Fruit fly (Drosophila melanogaster) whole organism, embryonic: ENCODE measurements around the gene orb.

Source experiments
- Abd-B ChIP-seq: fragments of 200-800 bp; sonication (Bioruptor generic); optimal IDR thresholded peaks from 2 replicates; lab custom pipeline; 2018; ENCODE audit warnings: missing biosample characterization, mild to moderate bottlenecking, missing genetic modification characterization, moderate library complexity
- Asciz ChIP-seq: fragments of 200-800 bp; sonication (Bioruptor generic); optimal IDR thresholded peaks from 2 replicates; lab custom pipeline; 2017; ENCODE audit warnings: missing biosample characterization, mild to moderate bottlenecking, missing genetic modification characterization, missing genetic modification reagents
- Atf3 ChIP-seq: fragments of 200-800 bp; sonication (Bioruptor generic); optimal IDR thresholded peaks from 3 replicates; lab custom pipeline; 2016; ENCODE audit warnings: missing biosample characterization, missing genetic modification characterization
- CG1024 ChIP-seq: fragments of 200-800 bp; sonication (Bioruptor generic); IDR thresholded peaks from 2 replicates; pipeline ENCODE4 v1.3.6; 2022; ENCODE audit warnings: missing biosample characterization, missing genetic modification characterization
- CG10321 ChIP-seq: fragments of 200-800 bp; sonication (Bioruptor generic); IDR thresholded peaks from 2 replicates; pipeline ENCODE4 v1.3.6; 2022; ENCODE audit warnings: missing biosample characterization, missing genetic modification characterization
- CG10654 ChIP-seq: fragments of 200-800 bp; sonication (Bioruptor generic); optimal IDR thresholded peaks from 2 replicates; lab custom pipeline; 2016; ENCODE audit warnings: missing biosample characterization, missing genetic modification characterization
- CG12659 ChIP-seq: fragments of 200-800 bp; sonication (Bioruptor generic); optimal IDR thresholded peaks from 3 replicates; lab custom pipeline; 2017; ENCODE audit warnings: mild to moderate bottlenecking, missing biosample characterization, missing genetic modification reagents, missing genetic modification characterization
- CG12769 ChIP-seq: fragments of 200-800 bp; sonication (Bioruptor generic); optimal IDR thresholded peaks from 2 replicates; lab custom pipeline; 2019; ENCODE audit warnings: missing biosample characterization, mild to moderate bottlenecking, missing genetic modification characterization, moderate library complexity
- CG13287 ChIP-seq: fragments of 200-800 bp; sonication (Bioruptor generic); IDR thresholded peaks from 2 replicates; pipeline ENCODE4 v1.3.6; 2022; ENCODE audit warnings: missing biosample characterization, missing genetic modification characterization; ENCODE audit not compliant: partially characterized antibody
- CG13894 ChIP-seq: fragments of 200-800 bp; sonication (Bioruptor generic); optimal IDR thresholded peaks from 3 replicates; lab custom pipeline; 2018; ENCODE audit warnings: missing biosample characterization, mild to moderate bottlenecking, missing genetic modification characterization, moderate library complexity
- CG14014 ChIP-seq: fragments of 200-800 bp; sonication (Bioruptor generic); IDR thresholded peaks from 2 replicates; pipeline ENCODE4 v1.3.6; 2022; ENCODE audit warnings: missing biosample characterization, missing genetic modification characterization
- CG15073 ChIP-seq: fragments of 200-800 bp; sonication (Bioruptor generic); optimal IDR thresholded peaks from 2 replicates; lab custom pipeline; 2016; ENCODE audit warnings: missing biosample characterization, missing genetic modification characterization
- CG15514 ChIP-seq: fragments of 200-800 bp; sonication (Bioruptor generic); optimal IDR thresholded peaks from 3 replicates; lab custom pipeline; 2017; ENCODE audit warnings: missing biosample characterization, missing genetic modification characterization, mild to moderate bottlenecking, moderate library complexity, missing genetic modification reagents
- CG1832 ChIP-seq: fragments of 200-800 bp; sonication (Bioruptor generic); optimal IDR thresholded peaks from 2 replicates; lab custom pipeline; 2017; ENCODE audit warnings: missing biosample characterization, mild to moderate bottlenecking, missing genetic modification characterization, inconsistent platforms
- CG2129 ChIP-seq: fragments of 200-800 bp; sonication (Bioruptor generic); IDR thresholded peaks from 2 replicates; pipeline ENCODE4 v1.3.6; 2022; ENCODE audit warnings: missing biosample characterization, missing genetic modification characterization; ENCODE audit not compliant: partially characterized antibody
- CG2202 ChIP-seq: fragments of 200-800 bp; sonication (Bioruptor generic); optimal IDR thresholded peaks from 2 replicates; lab custom pipeline; 2018; ENCODE audit warnings: missing biosample characterization, mild to moderate bottlenecking, missing genetic modification characterization
- CG3407 ChIP-seq: fragments of 200-800 bp; sonication (Bioruptor generic); optimal IDR thresholded peaks from 2 replicates; lab custom pipeline; 2018; ENCODE audit warnings: missing biosample characterization, mild to moderate bottlenecking, missing genetic modification characterization
- CG9932 ChIP-seq: fragments of 200-800 bp; sonication (Bioruptor generic); IDR thresholded peaks from 2 replicates; pipeline ENCODE4 v1.3.6; 2022; ENCODE audit warnings: missing biosample characterization, missing genetic modification characterization
- Dbx ChIP-seq: fragments of 200-800 bp; sonication (Bioruptor generic); IDR thresholded peaks from 3 replicates; pipeline ENCODE4 v1.3.6; 2022; ENCODE audit warnings: missing biosample characterization, missing genetic modification characterization
- ERR ChIP-seq: fragments of 200-800 bp; sonication (Bioruptor generic); optimal IDR thresholded peaks from 2 replicates; lab custom pipeline; 2016; ENCODE audit warnings: missing biosample characterization, missing genetic modification characterization
- H2.0 ChIP-seq: fragments of 200-800 bp; sonication (Bioruptor generic); IDR thresholded peaks from 2 replicates; pipeline ENCODE4 v1.3.6; 2022; ENCODE audit warnings: missing biosample characterization, missing genetic modification characterization
- Hr39 ChIP-seq: fragments of >200 bp; optimal IDR thresholded peaks from 2 replicates; lab custom pipeline; 2017
- Kr ChIP-seq: fragments of 200-800 bp; sonication (Bioruptor generic); optimal IDR thresholded peaks from 2 replicates; lab custom pipeline; 2017; ENCODE audit warnings: missing biosample characterization, mild to moderate bottlenecking, missing genetic modification characterization
- Lpt ChIP-seq: fragments of >200 bp; optimal IDR thresholded peaks from 2 replicates; lab custom pipeline; 2018; ENCODE audit warnings: missing biosample characterization, missing genetic modification characterization
- Mad ChIP-seq: fragments of 200-800 bp; sonication (Bioruptor generic); optimal IDR thresholded peaks from 2 replicates; lab custom pipeline; 2016; ENCODE audit warnings: missing biosample characterization, missing genetic modification characterization
- NC2α ChIP-seq: fragments of 200-800 bp; sonication (Bioruptor generic); optimal IDR thresholded peaks from 2 replicates; lab custom pipeline; 2016; ENCODE audit warnings: missing biosample characterization, missing genetic modification characterization
- NC2β ChIP-seq: fragments of 200-800 bp; sonication (Bioruptor generic); optimal IDR thresholded peaks from 2 replicates; lab custom pipeline; 2016; ENCODE audit warnings: missing biosample characterization, missing genetic modification characterization
- Oli ChIP-seq: fragments of 200-800 bp; sonication (Bioruptor generic); optimal IDR thresholded peaks from 2 replicates; lab custom pipeline; 2018; ENCODE audit warnings: missing biosample characterization, mild to moderate bottlenecking, missing genetic modification characterization, moderate library complexity
- aop ChIP-seq: fragments of 200-800 bp; sonication (Bioruptor generic); IDR thresholded peaks from 2 replicates; pipeline ENCODE4 v1.3.6; 2022; ENCODE audit warnings: missing biosample characterization, missing genetic modification characterization
- cato ChIP-seq: fragments of 200-800 bp; sonication (Bioruptor generic); optimal IDR thresholded peaks from 2 replicates; lab custom pipeline; 2016; ENCODE audit warnings: missing biosample characterization, missing genetic modification characterization, borderline replicate concordance
- crc ChIP-seq: fragments of 200-800 bp; sonication (Bioruptor generic); optimal IDR thresholded peaks from 2 replicates; lab custom pipeline; 2016; ENCODE audit warnings: missing biosample characterization, missing genetic modification characterization
- crol ChIP-seq: fragments of 200-800 bp; sonication (Bioruptor generic); IDR thresholded peaks from 2 replicates; pipeline ENCODE4 v1.3.6; 2022; ENCODE audit warnings: missing biosample characterization, missing genetic modification characterization
- crp ChIP-seq, 2 experiments: fragments of 200-800 bp; sonication (Bioruptor generic); optimal IDR thresholded peaks; 2 replicates in 1 of 2; 3 replicates in 1 of 2; lab custom pipeline; 2017; ENCODE audit warnings: missing biosample characterization in 2 of 2, missing genetic modification characterization in 2 of 2, mild to moderate bottlenecking in 1 of 2, moderate library complexity in 1 of 2
- dati ChIP-seq: fragments of 200-800 bp; sonication (Bioruptor generic); IDR thresholded peaks from 2 replicates; pipeline ENCODE4 v1.3.6; 2022; ENCODE audit warnings: missing biosample characterization, missing genetic modification characterization
- dpn ChIP-seq, 2 experiments: fragments of 200-800 bp; sonication (Bioruptor generic); optimal IDR thresholded peaks; 3 replicates each; lab custom pipeline; 2016; ENCODE audit warnings: missing biosample characterization in 2 of 2, missing genetic modification characterization in 2 of 2
- exex ChIP-seq: fragments of 200-800 bp; sonication (Bioruptor generic); optimal IDR thresholded peaks from 4 replicates; lab custom pipeline; 2018; ENCODE audit warnings: missing biosample characterization, mild to moderate bottlenecking, missing genetic modification characterization, moderate library complexity
- gcm ChIP-seq: fragments of 200-800 bp; sonication (Bioruptor generic); optimal IDR thresholded peaks from 2 replicates; lab custom pipeline; 2019; ENCODE audit warnings: missing biosample characterization, mild to moderate bottlenecking, missing genetic modification characterization, moderate library complexity
- gro ChIP-seq: fragments of 200-800 bp; sonication (Bioruptor generic); optimal IDR thresholded peaks from 2 replicates; lab custom pipeline; 2016; ENCODE audit warnings: missing biosample characterization, missing genetic modification characterization
- nmo ChIP-seq: fragments of 200-800 bp; sonication (Bioruptor generic); optimal IDR thresholded peaks from 2 replicates; lab custom pipeline; 2018; ENCODE audit warnings: missing biosample characterization, mild to moderate bottlenecking, missing genetic modification characterization, moderate library complexity
- onecut ChIP-seq: fragments of 200-800 bp; sonication (Bioruptor generic); IDR thresholded peaks from 2 replicates; pipeline ENCODE4 v1.3.6; 2022; ENCODE audit warnings: missing biosample characterization, missing genetic modification characterization
- phol ChIP-seq: fragments of 200-800 bp; sonication (Bioruptor generic); optimal IDR thresholded peaks from 3 replicates; lab custom pipeline; 2018; ENCODE audit warnings: missing biosample characterization, mild to moderate bottlenecking, missing genetic modification characterization, moderate library complexity
- pum ChIP-seq: fragments of 200-800 bp; sonication (Bioruptor generic); optimal IDR thresholded peaks from 2 replicates; lab custom pipeline; 2016; ENCODE audit warnings: missing biosample characterization, missing genetic modification characterization
- ranshi ChIP-seq: fragments of 200-800 bp; sonication (Bioruptor generic); IDR thresholded peaks from 2 replicates; pipeline ENCODE4 v1.3.6; 2022; ENCODE audit warnings: missing biosample characterization, missing genetic modification characterization
- sens-2 ChIP-seq: fragments of 200-800 bp; sonication (Bioruptor generic); IDR thresholded peaks from 2 replicates; pipeline ENCODE4 v1.3.6; 2022; ENCODE audit warnings: missing biosample characterization, missing genetic modification characterization
- seq ChIP-seq: fragments of 200-800 bp; sonication (Bioruptor generic); IDR thresholded peaks from 2 replicates; pipeline ENCODE4 v1.3.6; 2022; ENCODE audit warnings: missing biosample characterization, missing genetic modification characterization
- sim ChIP-seq: fragments of 200-800 bp; sonication (Bioruptor generic); IDR thresholded peaks from 2 replicates; pipeline ENCODE4 v1.3.6; 2022; ENCODE audit warnings: missing biosample characterization, missing genetic modification characterization
- ssp ChIP-seq: fragments of 200-800 bp; sonication (Bioruptor generic); IDR thresholded peaks from 2 replicates; pipeline ENCODE4 v1.3.6; 2022; ENCODE audit warnings: missing biosample characterization, missing genetic modification characterization
- stwl ChIP-seq: fragments of 200-800 bp; sonication (Bioruptor generic); optimal IDR thresholded peaks from 3 replicates; lab custom pipeline; 2018; ENCODE audit warnings: missing biosample characterization, mild to moderate bottlenecking, missing genetic modification characterization, moderate library complexity
- sug ChIP-seq: fragments of 200-800 bp; optimal IDR thresholded peaks from 2 replicates; lab custom pipeline; 2019; ENCODE audit warnings: missing biosample characterization, mild to moderate bottlenecking, missing genetic modification characterization, moderate library complexity
- tin ChIP-seq: fragments of 200-800 bp; sonication (Bioruptor generic); optimal IDR thresholded peaks from 3 replicates; lab custom pipeline; 2016; ENCODE audit warnings: missing biosample characterization, missing genetic modification characterization
- ttk ChIP-seq: fragments of 200-800 bp; sonication (Bioruptor generic); IDR thresholded peaks from 2 replicates; pipeline ENCODE4 v2.1.2; 2022; ENCODE audit warnings: missing biosample characterization, missing genetic modification characterization
- unc-4 ChIP-seq: fragments of 200-800 bp; sonication (Bioruptor generic); IDR thresholded peaks from 2 replicates; pipeline ENCODE4 v1.3.6; 2022; ENCODE audit warnings: missing biosample characterization, missing genetic modification characterization; ENCODE audit not compliant: partially characterized antibody

orb gene

DNA sequence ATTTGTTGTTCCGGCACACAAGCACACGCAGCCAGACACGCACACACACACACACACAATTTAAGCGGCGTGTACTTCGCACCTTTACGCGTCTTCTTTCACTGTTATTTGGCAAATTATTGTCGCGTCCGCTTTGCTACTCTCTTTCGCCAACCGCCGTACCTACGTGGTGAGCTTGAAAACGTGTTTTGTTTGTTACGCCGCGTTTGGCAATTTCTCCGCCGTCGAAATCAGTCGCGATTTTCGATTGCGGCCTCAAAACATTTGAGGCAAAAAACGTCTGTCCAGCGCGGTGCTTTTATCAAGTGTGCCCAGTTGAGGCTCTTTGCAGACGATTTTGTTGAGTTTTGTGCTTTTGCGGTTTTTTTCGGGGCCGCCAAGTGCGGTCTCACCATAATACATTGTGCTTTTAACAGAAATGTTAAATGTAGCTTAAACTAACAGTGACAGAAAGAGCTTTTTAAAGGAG lies 58.9 kb downstream of the orb start (continued):
- TF ChIP-seq CG1024 (GFP tag; lab: Robert Waterston, UW) (no peak), dpn (GFP tag; optimal IDR thresholded peaks at IDR 0.05; lab: Kevin White, UChicago) (no peak), CG2129 (GFP tag; lab: Robert Waterston, UW) (no peak), CG12659 (GFP tag; lab: Kevin White, UChicago) (peak; percentile 65), CG14014 (GFP tag; lab: Robert Waterston, UW) (no peak), CG13894 (tag; lab: Kevin White, UChicago) (peak; percentile 26), Dbx (GFP tag; lab: Robert Waterston, UW) (peak; percentile 19; the same call in 1 of the 3 replicates), CG9932 (GFP tag; lab: Robert Waterston, UW) (no peak), NC2β (no peak), crc (no peak), CG3407 (no peak), H2.0 (no peak), stwl (tag; lab: Kevin White, UChicago) (peak; percentile 34), CG10654 (GFP tag; lab: Kevin White, UChicago) (no peak), pum (no peak), sug (tag; lab: Kevin White, UChicago) (peak; percentile 2), gcm (GFP tag; lab: Kevin White, UChicago) (no peak), CG13287 (GFP tag; lab: Robert Waterston, UW) (peak; percentile 61; the same call in 1 of the 2 replicates), seq (GFP tag; lab: Robert Waterston, UW) (no peak), sim (GFP tag; lab: Robert Waterston, UW) (no peak), crol (no peak), CG2202 (tag; lab: Kevin White, UChicago) (no peak), CG15073 (GFP tag; lab: Kevin White, UChicago) (no peak), ssp (GFP tag; lab: Robert Waterston, UW) (no peak), ranshi (GFP tag; lab: Robert Waterston, UW) (no peak), gro (GFP tag; lab: Kevin White, UChicago) (peak; percentile 54), tin (GFP tag; lab: Kevin White, UChicago) (no peak), CG15514 (peak; percentile 25), unc-4 (GFP tag; lab: Robert Waterston, UW) (no peak), cato (GFP tag; lab: Kevin White, UChicago) (no peak), CG1832 (GFP tag; lab: Kevin White, UChicago) (no peak), crp (GFP tag; optimal IDR thresholded peaks at IDR 0.05; lab: Kevin White, UChicago) (peak in 1 of 2 experiments; percentile 36), Oli (tag; lab: Kevin White, UChicago) (no peak), sens-2 (no peak), nmo (GFP tag; lab: Kevin White, UChicago) (no peak), Kr (no peak), Abd-B (GFP tag; lab: Kevin White, UChicago) (no peak), phol (no peak), onecut (no peak), Hr39 (lab: Kevin White, UChicago) (no peak), ERR (GFP tag; lab: Kevin White, UChicago) (no peak), Atf3 (GFP tag; lab: Kevin White, UChicago) (no peak), aop (no peak), CG12769 (tag; lab: Kevin White, UChicago) (peak; percentile 18), NC2α (GFP tag; lab: Kevin White, UChicago) (no peak), CG10321 (GFP tag; lab: Robert Waterston, UW) (no peak), Lpt (GFP tag; lab: Kevin White, UChicago) (no peak), Mad (GFP tag; lab: Kevin White, UChicago) (no peak), Asciz (GFP tag; lab: Kevin White, UChicago) (no peak), ttk (GFP tag; lab: Robert Waterston, UW) (no peak), dati (GFP tag; lab: Robert Waterston, UW) (no peak), exex (tag; lab: Kevin White, UChicago) (peak; percentile 47)
